Fruit fly (Drosophila melanogaster) whole organism, prepupa: ENCODE data around the gene GlcAT-I.

Experiments
- CG11762 ChIP-seq: fragments of 200-800 bp; sonication (Bioruptor generic); optimal IDR thresholded peaks from 3 replicates; lab custom pipeline; 2016; ENCODE audit warnings: missing biosample characterization, missing genetic modification characterization; ENCODE audit not compliant: insufficient read depth
- CG15336 ChIP-seq: fragments of 200-800 bp; sonication (Bioruptor generic); IDR thresholded peaks from 2 replicates; pipeline ENCODE4 v1.3.6; 2022; ENCODE audit warnings: missing biosample characterization, missing genetic modification characterization
- CG16779 ChIP-seq: fragments of 200-800 bp; sonication (Bioruptor generic); optimal IDR thresholded peaks from 3 replicates; lab custom pipeline; 2017; ENCODE audit warnings: missing biosample characterization, mild to moderate bottlenecking, missing genetic modification characterization
- CG6808 ChIP-seq: fragments of 200-800 bp; sonication (Bioruptor generic); optimal IDR thresholded peaks from 3 replicates; lab custom pipeline; 2017; ENCODE audit warnings: missing biosample characterization, missing genetic modification characterization, mild to moderate bottlenecking, moderate library complexity, missing genetic modification reagents
- CG7368 ChIP-seq: fragments of 200-800 bp; sonication (Bioruptor generic); optimal IDR thresholded peaks from 3 replicates; lab custom pipeline; 2016; ENCODE audit warnings: missing biosample characterization, missing genetic modification characterization
- salr ChIP-seq, 2 experiments: fragments of 200-800 bp; sonication (Bioruptor generic); optimal IDR thresholded peaks; 3 replicates each; lab custom pipeline; 2016 to 2018; ENCODE audit warnings: missing biosample characterization in 2 of 2, missing genetic modification characterization in 2 of 2, mild to moderate bottlenecking in 1 of 2
- ss ChIP-seq, 2 experiments: fragments of 200-800 bp; sonication (Bioruptor generic); optimal IDR thresholded peaks; 2 replicates in 1 of 2; 3 replicates in 1 of 2; lab custom pipeline; 2017 to 2018; ENCODE audit warnings: mild to moderate bottlenecking in 2 of 2, missing biosample characterization in 2 of 2, missing genetic modification characterization in 2 of 2, moderate library complexity in 1 of 2
- vri ChIP-seq: fragments of 200-800 bp; sonication (Bioruptor generic); optimal IDR thresholded peaks from 3 replicates; lab custom pipeline; 2016; ENCODE audit warnings: missing biosample characterization, mild to moderate bottlenecking, missing genetic modification characterization

DNA sequence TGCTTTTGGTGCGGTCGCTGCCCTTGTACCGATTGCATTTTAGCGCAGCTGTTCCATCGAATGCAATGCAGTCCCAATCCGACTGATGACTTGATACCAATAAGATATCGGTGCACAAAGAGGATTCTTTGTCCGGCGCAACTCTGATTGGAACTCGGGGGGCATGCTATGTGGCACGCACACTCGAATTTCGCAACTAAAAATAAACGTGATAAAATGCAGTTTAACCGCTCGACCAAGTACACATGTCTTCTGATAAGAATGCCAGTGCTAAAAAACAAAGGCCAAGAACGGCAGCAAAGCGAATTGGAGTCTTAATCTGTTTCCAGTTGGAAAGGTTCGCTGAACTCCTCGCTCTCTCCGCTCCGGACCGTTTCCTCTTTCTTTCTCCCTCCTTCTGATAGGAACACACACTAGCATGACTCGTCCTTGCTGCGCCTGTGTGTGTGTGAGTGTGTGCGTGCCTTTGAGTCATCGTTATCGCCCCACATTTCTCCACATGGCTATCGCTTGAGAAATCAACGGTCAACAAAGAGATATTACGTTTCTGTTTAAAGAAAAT, 22.3 kb upstream of the GlcAT-I start:
- TF ChIP-seq CG16779 (tag; lab: Kevin White, UChicago): no peak
- peak; percentile 26 to 45 for TF ChIP-seq ss (GFP tag; optimal IDR thresholded peaks at IDR 0.05; lab: Kevin White, UChicago)
- TF ChIP-seq vri (GFP tag; lab: Kevin White, UChicago): peak; percentile 38
- TF ChIP-seq salr (GFP tag; optimal IDR thresholded peaks at IDR 0.05; lab: Kevin White, UChicago): no peak
- no peak for TF ChIP-seq CG7368 (GFP tag; lab: Kevin White, UChicago)
- TF ChIP-seq CG11762: no peak
- no peak for TF ChIP-seq CG6808 (GFP tag; lab: Kevin White, UChicago)
- TF ChIP-seq CG15336: no peak
